Worm (Caenorhabditis elegans) whole organism, young adult: Measurements from ENCODE around the gene rnh-1.1.

Experiments
- F52B5.7 ChIP-seq: sonication (generic microtip); optimal IDR thresholded peaks from 2 replicates; lab custom pipeline; 2016; ENCODE audit warnings: mild to moderate bottlenecking, missing genetic modification characterization, missing compliant biosample characterization
- aptf-3 ChIP-seq: fragments of 200-800 bp; sonication (Bioruptor generic); IDR thresholded peaks from 2 replicates; pipeline ENCODE4 v1.3.6; 2022; ENCODE audit warnings: missing genetic modification characterization, missing compliant biosample characterization
- ceh-58 ChIP-seq: fragments of 200-800 bp; sonication (Bioruptor generic); IDR thresholded peaks from 2 replicates; pipeline ENCODE4 v1.3.6; 2022; ENCODE audit warnings: missing genetic modification characterization, missing compliant biosample characterization
- die-1 ChIP-seq: sonication (generic microtip); optimal IDR thresholded peaks from 2 replicates; lab custom pipeline; 2016; ENCODE audit warnings: missing genotype, mild to moderate bottlenecking, missing genetic modification characterization, missing compliant biosample characterization
- let-607 ChIP-seq, 2 experiments: fragments of 200-800 bp in 1 of 2; sonication (Bioruptor generic) in 1 of 2; sonication (generic microtip) in 1 of 2; optimal IDR thresholded peaks; 2 replicates each; lab custom pipeline; 2016 to 2018; ENCODE audit warnings: mild to moderate bottlenecking in 2 of 2, missing compliant biosample characterization in 2 of 2, missing genetic modification characterization in 2 of 2, moderate library complexity in 2 of 2, missing genotype in 1 of 2
- pha-4 ChIP-seq: fragments of 150-350 bp; sonication (generic microtip); optimal IDR thresholded peaks from 2 replicates; lab custom pipeline; 2014; ENCODE audit warnings: missing biosample characterization, missing genetic modification reagents, missing genetic modification characterization
- tbp1 ChIP-seq: fragments of 200-800 bp; sonication (Bioruptor generic); optimal IDR thresholded peaks from 2 replicates; lab custom pipeline; 2018; ENCODE audit warnings: mild to moderate bottlenecking, missing genetic modification characterization, missing compliant biosample characterization
- zim-3 ChIP-seq: sonication (generic microtip); optimal IDR thresholded peaks from 2 replicates; lab custom pipeline; 2017; ENCODE audit warnings: mild to moderate bottlenecking, missing genetic modification characterization, moderate library complexity, missing compliant biosample characterization

DNA sequence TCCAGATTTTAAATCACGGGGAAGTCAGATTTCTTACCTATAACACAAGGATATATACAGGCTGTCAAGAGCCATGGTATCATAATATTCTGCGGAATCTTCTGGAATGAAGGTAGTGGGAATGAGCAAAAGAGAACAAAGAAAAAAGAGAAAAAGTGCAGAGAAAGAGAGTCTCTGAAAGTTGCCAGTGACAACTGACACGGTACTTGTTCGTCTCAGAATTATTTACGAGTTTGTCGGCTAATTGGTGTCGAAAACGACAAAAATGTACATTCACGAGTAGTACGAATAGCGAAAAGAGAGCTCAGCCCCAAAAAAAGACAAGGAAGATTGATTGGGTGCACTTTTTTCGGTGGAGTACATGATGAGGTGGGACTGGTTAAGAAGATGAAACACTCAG lies 42.5 kb upstream of the rnh-1.1 start, which contains the start of gene cah-2:
- TF ChIP-seq zim-3 (no peak), let-607 (tag; optimal IDR thresholded peaks at IDR 0.05; lab: Kevin White, UChicago) (no peak), pha-4 (no peak), die-1 (no peak), F52B5.7 (tag; lab: Kevin White, UChicago) (no peak), aptf-3 (no peak), ceh-58 (GFP tag; lab: Robert Waterston, UW) (no peak), tbp1 (GFP tag; lab: Kevin White, UChicago) (no peak)
